Worm (Caenorhabditis elegans): ENCODE results near the gene nhr-184.

DNA sequence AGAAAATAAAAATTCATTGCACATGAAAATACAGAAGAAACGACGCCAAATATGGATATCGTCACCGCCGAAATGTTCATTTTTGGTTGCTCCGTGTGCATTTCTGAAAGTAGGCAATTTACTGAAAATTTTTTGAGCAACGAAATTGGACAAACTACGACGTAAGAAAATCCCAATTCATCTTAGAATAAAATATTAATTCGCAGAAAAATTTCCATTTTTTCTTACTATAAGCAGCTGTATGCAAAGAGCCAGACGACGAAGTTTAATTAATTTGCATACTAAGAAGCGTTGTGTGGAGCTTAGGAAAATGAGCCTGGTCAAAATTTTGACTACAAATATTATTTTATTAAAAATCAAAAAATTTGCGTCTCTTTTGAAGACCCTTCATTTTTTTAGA, 47.6 kb downstream of the nhr-184 start, which contains the start of gene srbc-19:
- TF ChIP-seq nhr-76 (tag; optimal IDR thresholded peaks at IDR 0.05) (no peak), nfya-1 (tag; optimal IDR thresholded peaks at IDR 0.05; ENCODE audit: insufficient read depth) (no peak), zag-1 (tag; optimal IDR thresholded peaks at IDR 0.05) (no peak), nhr-12 (tag; optimal IDR thresholded peaks at IDR 0.05) (no peak), unc-62 (GFP tag; optimal IDR thresholded peaks at IDR 0.05) (no peak), aly-2 (tag; optimal IDR thresholded peaks at IDR 0.05) (no peak), elt-2 (tag; optimal IDR thresholded peaks at IDR 0.05) (no peak)
